Worm (Caenorhabditis elegans): ENCODE results near the gene sqv-4.

ce11 chrV:10659343-10659742, 1.9 kb downstream of the sqv-4 start:
- TF ChIP-seq ama-1 (optimal IDR thresholded peaks at IDR 0.05) (no peak), hnd-1 (tag; optimal IDR thresholded peaks at IDR 0.05) (no peak), flt-1 (GFP tag; IDR thresholded peaks at IDR 0.05) (no peak), pes-1 (GFP tag; IDR thresholded peaks at IDR 0.05) (no peak)

All from whole organism, early embryonic.